Fruit fly (Drosophila melanogaster) whole organism, adult: ENCODE data around the gene DopEcR.

ENCODE experiments used
- CG14711 ChIP-seq: fragments of 200-800 bp; sonication (Bioruptor generic); optimal IDR thresholded peaks from 2 replicates; lab custom pipeline; 2018; ENCODE audit warnings: missing biosample characterization, mild to moderate bottlenecking, missing genetic modification characterization, moderate library complexity
- CG1620 ChIP-seq: fragments of 200-800 bp; sonication (Bioruptor generic); optimal IDR thresholded peaks from 2 replicates; lab custom pipeline; 2016; ENCODE audit warnings: missing biosample characterization, missing genetic modification characterization
- bab1 ChIP-seq: fragments of 200-800 bp; sonication (Bioruptor generic); optimal IDR thresholded peaks from 3 replicates; lab custom pipeline; 2019; ENCODE audit warnings: missing biosample characterization, mild to moderate bottlenecking, missing genetic modification characterization, moderate library complexity
- kay ChIP-seq: fragments of 200-800 bp; sonication (Bioruptor generic); peaks from one replicate; lab custom pipeline; 2016; ENCODE audit warnings: missing biosample characterization, missing genetic modification characterization, borderline replicate concordance

DNA sequence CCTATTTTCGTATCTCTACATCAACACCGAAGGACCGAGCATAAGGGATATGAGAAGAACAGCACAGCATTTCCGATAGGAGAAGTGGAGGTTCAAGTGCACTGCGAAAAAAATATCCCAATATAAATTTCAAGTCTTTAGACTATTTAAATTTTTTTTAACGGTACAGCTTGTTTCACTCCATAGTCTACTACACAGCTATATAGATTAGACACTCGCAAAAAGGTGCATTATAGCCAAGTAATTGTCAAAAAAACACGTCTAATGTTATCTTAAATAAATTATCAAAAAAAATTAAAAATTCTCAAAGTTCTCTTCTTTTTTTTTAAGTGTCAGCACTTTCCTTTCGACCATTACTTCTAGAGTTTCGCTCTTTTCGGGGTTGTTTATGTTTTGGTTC, 1.3 kb downstream of the DopEcR start:
- TF ChIP-seq CG1620 = no peak
- TF ChIP-seq bab1 (GFP tag; lab: Kevin White, UChicago) = no peak
- TF ChIP-seq CG14711 = no peak
- no peak for TF ChIP-seq kay (GFP tag; lab: Kevin White, UChicago)
